Fruit fly (Drosophila melanogaster) whole organism, wandering third instar larva: ENCODE results near the gene moi.

Experiments
- CrebA ChIP-seq: fragments of 200-800 bp; sonication (Bioruptor generic); optimal IDR thresholded peaks from 2 replicates; lab custom pipeline; 2016; ENCODE audit warnings: missing biosample characterization, mild to moderate bottlenecking, missing genetic modification characterization, borderline replicate concordance
- Dfd ChIP-seq: fragments of >200 bp; optimal IDR thresholded peaks from 2 replicates; lab custom pipeline; 2017; ENCODE audit warnings: missing biosample characterization, missing genetic modification characterization
- Dif ChIP-seq: fragments of 200-275, 200-300 bp; sonication (Bioruptor generic); optimal IDR thresholded peaks from 2 replicates; lab custom pipeline; 2018; ENCODE audit warnings: missing biosample characterization, missing genetic modification characterization; ENCODE audit not compliant: partially characterized antibody
- GATAd ChIP-seq: sonication (Bioruptor generic); optimal IDR thresholded peaks from 2 replicates; lab custom pipeline; 2016; ENCODE audit warnings: missing biosample characterization, missing genetic modification characterization
- HLH106 ChIP-seq: fragments of 200-800 bp; optimal IDR thresholded peaks from 3 replicates; lab custom pipeline; 2019; ENCODE audit warnings: missing biosample characterization, mild to moderate bottlenecking, missing genetic modification characterization, moderate library complexity
- Hnf4 ChIP-seq: fragments of 200-800 bp; sonication (Bioruptor generic); optimal IDR thresholded peaks from 2 replicates; lab custom pipeline; 2016; ENCODE audit warnings: missing biosample characterization, mild to moderate bottlenecking, missing genetic modification characterization
- Hr78 ChIP-seq: fragments of >200 bp; optimal IDR thresholded peaks from 2 replicates; lab custom pipeline; 2017; ENCODE audit warnings: missing biosample characterization, missing genetic modification characterization
- Hr83 ChIP-seq: fragments of 200-300 bp; sonication (Bioruptor generic); optimal IDR thresholded peaks from 2 replicates; lab custom pipeline; 2016; ENCODE audit warnings: missing biosample characterization, mild to moderate bottlenecking, missing genetic modification characterization, moderate library complexity; ENCODE audit not compliant: poor library complexity, severe bottlenecking
- Jra ChIP-seq: sonication (Bioruptor generic); optimal IDR thresholded peaks from 2 replicates; lab custom pipeline; 2016; ENCODE audit warnings: missing biosample characterization, missing genetic modification characterization
- Myc ChIP-seq: fragments of >200 bp; optimal IDR thresholded peaks from 2 replicates; lab custom pipeline; 2017
- N ChIP-seq: fragments of >200 bp; optimal IDR thresholded peaks from 2 replicates; lab custom pipeline; 2018; ENCODE audit warnings: missing biosample characterization, missing external identifiers, missing genetic modification characterization
- OdsH ChIP-seq: fragments of 200-800 bp; sonication (Bioruptor generic); optimal IDR thresholded peaks from 2 replicates; lab custom pipeline; 2016; ENCODE audit warnings: missing biosample characterization, mild to moderate bottlenecking, missing genetic modification characterization
- Rel ChIP-seq, 2 experiments: fragments of 200-800 bp; sonication (Bioruptor generic) in 1 of 2; optimal IDR thresholded peaks; 2 replicates in 1 of 2; 3 replicates in 1 of 2; lab custom pipeline; 2016 to 2019; ENCODE audit warnings: mild to moderate bottlenecking in 2 of 2, missing biosample characterization in 2 of 2, missing genetic modification characterization in 2 of 2, moderate library complexity in 1 of 2
- Sp1 ChIP-seq: fragments of 200-800 bp; sonication (Bioruptor generic); optimal IDR thresholded peaks from 3 replicates; lab custom pipeline; 2019; ENCODE audit warnings: missing biosample characterization, mild to moderate bottlenecking, missing genetic modification characterization, moderate library complexity
- Vsx2 ChIP-seq: fragments of 200-300, 225-300 bp; sonication (Bioruptor generic); optimal IDR thresholded peaks from 2 replicates; lab custom pipeline; 2018; ENCODE audit warnings: missing biosample characterization, missing genetic modification characterization; ENCODE audit not compliant: partially characterized antibody
- brk ChIP-seq: fragments of 200-800 bp; sonication (Bioruptor generic); optimal IDR thresholded peaks from 2 replicates; lab custom pipeline; 2016; ENCODE audit warnings: missing biosample characterization, mild to moderate bottlenecking, missing genetic modification characterization
- dl ChIP-seq, 2 experiments: fragments of 175-275, 200-275 bp in 1 of 2; fragments of 200-275 bp in 1 of 2; sonication (Bioruptor generic); optimal IDR thresholded peaks; lab custom pipeline; 2018; ENCODE audit warnings: mild to moderate bottlenecking in 2 of 2, missing biosample characterization in 2 of 2, missing genetic modification characterization in 2 of 2, moderate library complexity in 2 of 2; ENCODE audit not compliant: partially characterized antibody in 2 of 2, insufficient read depth in 1 of 2
- dmrt93B ChIP-seq: fragments of 200-800 bp; sonication (Bioruptor generic); optimal IDR thresholded peaks from 2 replicates; lab custom pipeline; 2018; ENCODE audit warnings: missing biosample characterization, mild to moderate bottlenecking, missing genetic modification characterization
- dsf ChIP-seq: sonication (Bioruptor generic); optimal IDR thresholded peaks from 2 replicates; lab custom pipeline; 2016; ENCODE audit warnings: missing biosample characterization, missing genetic modification characterization, borderline replicate concordance
- ey ChIP-seq: fragments of 200-800 bp; sonication (Bioruptor generic); optimal IDR thresholded peaks from 2 replicates; lab custom pipeline; 2016; ENCODE audit warnings: missing biosample characterization, missing genetic modification characterization
- foxo ChIP-seq, 2 experiments: fragments of 200-800 bp; sonication (Bioruptor generic); optimal IDR thresholded peaks; 2 replicates in 1 of 2; 3 replicates in 1 of 2; lab custom pipeline; 2016 to 2017; ENCODE audit warnings: missing biosample characterization in 2 of 2, missing genetic modification characterization in 2 of 2
- fru ChIP-seq: fragments of 200-800 bp; sonication (Bioruptor generic); optimal IDR thresholded peaks from 3 replicates; lab custom pipeline; 2016; ENCODE audit warnings: missing biosample characterization, mild to moderate bottlenecking, missing genetic modification characterization
- h ChIP-seq: fragments of 200-800 bp; sonication (Bioruptor generic); optimal IDR thresholded peaks from 3 replicates; lab custom pipeline; 2016; ENCODE audit warnings: missing biosample characterization, mild to moderate bottlenecking, missing genetic modification characterization
- sage ChIP-seq: fragments of 200-800 bp; sonication (Bioruptor generic); optimal IDR thresholded peaks from 2 replicates; lab custom pipeline; 2016; ENCODE audit warnings: missing biosample characterization, mild to moderate bottlenecking, missing genetic modification characterization
- tai ChIP-seq: sonication (Bioruptor generic); optimal IDR thresholded peaks from 2 replicates; lab custom pipeline; 2016; ENCODE audit warnings: missing biosample characterization, missing genetic modification characterization
- usp ChIP-seq: fragments of >200 bp; optimal IDR thresholded peaks from 2 replicates; lab custom pipeline; 2017; ENCODE audit warnings: missing biosample characterization, missing genetic modification characterization

The moi gene

DNA sequence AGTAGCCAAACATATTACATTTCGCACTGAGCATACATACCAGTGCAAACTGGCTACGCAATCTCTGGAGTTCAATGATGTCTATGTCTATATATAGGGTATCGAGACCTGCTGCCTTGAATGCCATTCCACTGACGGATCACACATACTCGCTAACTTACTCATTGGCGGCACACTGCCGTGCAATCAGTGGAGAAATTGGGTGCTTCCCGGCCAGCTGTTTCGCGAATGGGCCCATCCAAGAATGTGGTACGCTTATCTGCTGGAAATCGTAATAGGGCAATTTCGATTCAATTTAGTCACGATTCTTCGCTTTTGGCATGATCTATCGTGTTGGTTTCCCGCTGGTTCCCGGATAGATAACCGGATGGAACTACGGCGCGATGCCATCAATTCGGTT is 24.8 kb downstream of the moi start:
- TF ChIP-seq brk (no peak), Rel (GFP tag; optimal IDR thresholded peaks at IDR 0.05; lab: Kevin White, UChicago) (no peak), Rel (tag; optimal IDR thresholded peaks at IDR 0.05; lab: Kevin White, UChicago) (peak; percentile 98), h (GFP tag; lab: Kevin White, UChicago) (peak; percentile 11)
- TF ChIP-seq, all 38 proteins: peak for 2

DNA sequence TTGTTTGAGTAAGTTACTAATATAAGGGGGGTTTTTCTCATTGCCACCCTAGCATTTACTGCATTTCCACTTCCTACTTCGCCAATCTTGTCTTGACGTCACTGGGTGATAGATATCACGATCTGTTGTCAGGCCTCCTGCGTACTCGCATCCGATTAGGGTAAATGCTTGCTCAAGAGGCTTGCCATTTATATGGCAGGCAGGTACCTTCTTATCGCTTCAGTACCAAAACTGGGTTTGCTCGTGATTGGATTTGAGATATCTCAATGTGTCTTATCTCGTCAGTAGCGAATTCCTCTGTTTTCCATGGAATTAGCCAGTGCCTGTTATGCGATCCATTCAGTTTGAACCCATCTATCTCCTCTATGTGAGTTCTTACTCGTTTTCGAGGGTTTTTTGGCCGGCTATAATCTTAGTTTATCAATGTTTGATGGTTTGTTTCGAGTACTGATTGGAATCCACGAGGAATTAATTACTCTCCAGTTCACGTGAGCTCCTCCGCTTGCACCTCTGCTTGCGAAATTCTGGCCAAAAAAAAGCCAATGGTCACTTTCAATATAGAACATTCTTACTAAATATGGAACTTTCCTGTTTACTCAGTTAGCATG is 25.6 kb downstream of the moi start:
- TF ChIP-seq Rel (GFP tag; optimal IDR thresholded peaks at IDR 0.05; lab: Kevin White, UChicago) (no peak), Rel (tag; optimal IDR thresholded peaks at IDR 0.05; lab: Kevin White, UChicago) (peak; percentile 3), HLH106 (tag; lab: Kevin White, UChicago) (no peak)

DNA sequence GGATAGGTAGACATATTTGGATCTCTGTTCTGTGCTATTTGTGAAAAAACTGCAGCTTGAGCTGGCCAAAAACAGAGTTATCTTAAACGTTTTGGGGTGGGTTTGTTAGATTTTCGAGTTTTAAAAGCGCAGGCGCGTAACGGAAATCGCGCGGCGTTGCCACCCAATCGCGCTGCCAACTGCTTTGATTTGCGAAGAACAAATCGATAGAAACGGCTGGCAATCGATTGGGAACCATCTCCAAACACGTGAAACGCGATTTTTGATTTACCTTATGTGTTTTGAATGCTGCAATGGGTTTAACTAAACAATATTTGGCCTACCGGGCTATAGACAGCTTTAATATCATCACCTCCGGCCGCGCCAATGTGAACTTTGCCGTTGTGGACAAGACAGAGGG is 28.1 kb downstream of the moi start, which contains the start of the genes CG14312 and CG8064:
CG14312 (minus strand) TSS at position 88 of the 400 bp plus-strand sequence.
CG8064 (plus strand) TSS at position 220 of the 400 bp plus-strand sequence.
- no peak for TF ChIP-seq Rel (GFP tag; optimal IDR thresholded peaks at IDR 0.05; lab: Kevin White, UChicago)
- peak; percentile 27 for TF ChIP-seq Rel (tag; optimal IDR thresholded peaks at IDR 0.05; lab: Kevin White, UChicago)
- TF ChIP-seq Jra (GFP tag; lab: Kevin White, UChicago) = no peak
- TF ChIP-seq usp = no peak

DNA sequence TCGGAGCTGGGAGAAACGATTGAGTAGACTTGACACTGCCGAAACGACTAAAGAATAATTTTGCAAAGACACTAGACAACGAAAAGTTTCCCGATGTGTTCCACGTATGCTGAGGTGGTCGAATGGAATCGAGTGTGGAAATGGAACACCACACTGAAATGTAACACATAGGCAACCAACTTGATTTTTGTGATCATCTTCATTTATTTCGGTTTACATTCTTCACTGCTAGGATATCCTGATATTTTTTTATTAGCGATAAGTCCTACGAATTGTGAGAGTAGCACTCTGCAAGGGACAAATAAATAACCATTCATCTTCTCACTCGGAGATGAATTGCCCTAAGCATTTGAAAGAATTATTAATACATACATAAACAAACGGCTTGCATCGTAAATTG is 33.3 kb downstream of the moi start, which contains the start of gene CG7131:
CG7131 (minus strand) TSS at position 101 of the 400 bp plus-strand sequence.
- no peak for TF ChIP-seq dmrt93B (GFP tag; lab: Kevin White, UChicago)
- no peak for TF ChIP-seq tai (GFP tag; lab: Kevin White, UChicago)
- no peak for TF ChIP-seq Sp1 (GFP tag; lab: Kevin White, UChicago)
- TF ChIP-seq Hr78 (GFP tag; lab: Kevin White, UChicago) = no peak
- TF ChIP-seq Myc (lab: Kevin White, UChicago) = no peak
- no peak for TF ChIP-seq N (GFP tag; lab: Kevin White, UChicago)
- no peak for TF ChIP-seq fru
- TF ChIP-seq sage = no peak
- TF ChIP-seq Vsx2 (GFP tag; lab: Kevin White, UChicago) = no peak
- no peak for TF ChIP-seq Dfd (GFP tag; lab: Kevin White, UChicago)
- no peak for TF ChIP-seq dl (GFP tag; optimal IDR thresholded peaks at IDR 0.05; lab: Kevin White, UChicago; ENCODE audit: insufficient read depth in 1 of 2, partially characterized antibody in 2 of 2)
- no peak for TF ChIP-seq Hnf4 (GFP tag; lab: Kevin White, UChicago)
- TF ChIP-seq dsf (GFP tag; lab: Kevin White, UChicago) = no peak
- TF ChIP-seq OdsH (GFP tag; lab: Kevin White, UChicago) = no peak
- TF ChIP-seq CrebA (GFP tag; lab: Kevin White, UChicago) = no peak
- TF ChIP-seq ey (GFP tag; lab: Kevin White, UChicago) = no peak
- TF ChIP-seq Dif (GFP tag; lab: Kevin White, UChicago) = no peak
- no peak for TF ChIP-seq Hr83 (GFP tag; lab: Kevin White, UChicago)
- no peak for TF ChIP-seq foxo (GFP tag; optimal IDR thresholded peaks at IDR 0.05; lab: Kevin White, UChicago)
- no peak for TF ChIP-seq GATAd

DNA sequence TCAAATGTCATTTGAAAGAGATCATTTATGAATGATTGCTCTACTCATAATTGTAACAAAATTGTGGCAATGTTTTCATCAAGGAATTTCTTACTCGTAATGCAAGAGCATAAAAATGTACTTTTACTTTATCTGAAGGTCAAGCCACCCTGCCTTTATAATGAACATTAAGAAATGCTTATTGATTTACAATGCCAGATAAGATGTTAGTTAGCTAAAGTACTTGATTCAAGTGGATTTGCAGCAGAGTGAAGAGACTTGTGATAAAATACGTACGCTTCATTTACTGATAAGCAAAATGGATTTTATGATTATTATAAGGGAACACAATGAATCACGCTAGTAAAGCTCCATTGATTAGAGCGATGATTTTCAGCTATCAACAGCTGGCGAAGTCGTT is 36.5 kb downstream of the moi start:
- TF ChIP-seq OdsH (GFP tag; lab: Kevin White, UChicago) = no peak
- TF ChIP-seq h (GFP tag; lab: Kevin White, UChicago) = peak; percentile 1
- TF ChIP-seq dmrt93B (GFP tag; lab: Kevin White, UChicago) = no peak
- no peak for TF ChIP-seq fru
- no peak for TF ChIP-seq Jra (GFP tag; lab: Kevin White, UChicago)

DNA sequence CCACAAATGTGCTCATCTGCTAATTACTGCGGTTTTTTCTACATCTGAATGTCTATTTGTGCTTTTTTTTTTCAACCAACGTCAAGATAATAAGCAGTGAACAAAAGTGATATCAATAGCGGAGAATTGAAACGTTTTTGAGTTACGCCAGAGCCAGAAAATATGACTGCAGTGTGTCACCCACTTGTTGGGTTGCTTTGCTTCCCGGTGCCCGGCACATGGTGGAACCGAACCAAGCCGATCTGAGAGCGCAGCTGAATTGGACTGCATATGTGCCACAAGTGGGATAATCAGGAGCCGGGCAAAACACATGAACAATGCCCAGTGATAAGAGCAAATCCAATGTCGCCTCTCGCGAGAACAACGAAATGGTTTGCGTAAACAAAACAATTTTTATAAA is 37.0 kb downstream of the moi start:
- TF ChIP-seq foxo (GFP tag; optimal IDR thresholded peaks at IDR 0.05; lab: Kevin White, UChicago) (no peak), Rel (GFP tag; optimal IDR thresholded peaks at IDR 0.05; lab: Kevin White, UChicago) (no peak), Rel (tag; optimal IDR thresholded peaks at IDR 0.05; lab: Kevin White, UChicago) (peak; percentile 77)
